Fruit fly (Drosophila melanogaster) whole organism, embryonic: ENCODE data around the gene CG34303.

Source experiments
- Ada2b ChIP-seq: fragments of 200-800 bp; sonication (Bioruptor generic); IDR thresholded peaks from 2 replicates; pipeline ENCODE4 v1.3.6; 2022; ENCODE audit warnings: missing biosample characterization, missing genetic modification characterization
- Blimp-1 ChIP-seq: fragments of 200-800 bp; sonication (Bioruptor generic); optimal IDR thresholded peaks from 3 replicates; lab custom pipeline; 2018; ENCODE audit warnings: missing biosample characterization, missing genetic modification characterization, mild to moderate bottlenecking, moderate library complexity, missing genetic modification reagents
- CG12769 ChIP-seq: fragments of 200-800 bp; sonication (Bioruptor generic); optimal IDR thresholded peaks from 2 replicates; lab custom pipeline; 2019; ENCODE audit warnings: missing biosample characterization, mild to moderate bottlenecking, missing genetic modification characterization, moderate library complexity
- CG13624 ChIP-seq: fragments of 200-800 bp; sonication (Bioruptor generic); optimal IDR thresholded peaks from 2 replicates; lab custom pipeline; 2016; ENCODE audit warnings: missing biosample characterization, missing genetic modification characterization
- CG1647 ChIP-seq: fragments of 200-800 bp; sonication (Bioruptor generic); optimal IDR thresholded peaks from 3 replicates; lab custom pipeline; 2016; ENCODE audit warnings: missing biosample characterization, missing genetic modification characterization
- CG17385 ChIP-seq: fragments of 200-800 bp; sonication (Bioruptor generic); optimal IDR thresholded peaks from 3 replicates; lab custom pipeline; 2018; ENCODE audit warnings: missing biosample characterization, mild to moderate bottlenecking, missing genetic modification characterization
- CG17612 ChIP-seq: fragments of 200-800 bp; sonication (Bioruptor generic); IDR thresholded peaks from 2 replicates; pipeline ENCODE4 v1.3.6; 2022; ENCODE audit warnings: missing biosample characterization, missing genetic modification characterization
- CG30403 ChIP-seq: fragments of 200-800 bp; sonication (Bioruptor generic); optimal IDR thresholded peaks from 3 replicates; lab custom pipeline; 2016; ENCODE audit warnings: missing biosample characterization, missing genetic modification characterization
- CG34224 ChIP-seq: fragments of 200-800 bp; sonication (Bioruptor generic); IDR thresholded peaks from 3 replicates; pipeline ENCODE4 v1.3.6; 2022; ENCODE audit warnings: missing biosample characterization, missing genetic modification characterization; ENCODE audit not compliant: partially characterized antibody
- CG3847 ChIP-seq: fragments of 200-800 bp; sonication (Bioruptor generic); IDR thresholded peaks from 2 replicates; pipeline ENCODE4 v1.3.6; 2022; ENCODE audit warnings: missing biosample characterization, missing genetic modification characterization
- CG4404 ChIP-seq: fragments of 200-800 bp; sonication (Bioruptor generic); IDR thresholded peaks from 2 replicates; pipeline ENCODE4 v1.3.6; 2022; ENCODE audit warnings: missing biosample characterization, missing genetic modification characterization
- CG4854 ChIP-seq: fragments of 200-800 bp; sonication (Bioruptor generic); optimal IDR thresholded peaks from 2 replicates; lab custom pipeline; 2016; ENCODE audit warnings: missing biosample characterization, missing genetic modification characterization, inconsistent platforms
- CG7372 ChIP-seq: fragments of 200-800 bp; sonication (Bioruptor generic); IDR thresholded peaks from 2 replicates; pipeline ENCODE4 v1.3.6; 2022; ENCODE audit warnings: missing biosample characterization, missing genetic modification characterization
- CG7987 ChIP-seq: fragments of 200-800 bp; sonication (Bioruptor generic); optimal IDR thresholded peaks from 2 replicates; lab custom pipeline; 2018; ENCODE audit warnings: missing biosample characterization, mild to moderate bottlenecking, missing genetic modification characterization, moderate library complexity
- CG8281 ChIP-seq: fragments of 200-800 bp; sonication (Bioruptor generic); optimal IDR thresholded peaks from 2 replicates; lab custom pipeline; 2018; ENCODE audit warnings: missing biosample characterization, mild to moderate bottlenecking, missing genetic modification characterization, moderate library complexity
- CG9817 ChIP-seq: fragments of 200-800 bp; sonication (Bioruptor generic); optimal IDR thresholded peaks from 2 replicates; lab custom pipeline; 2018; ENCODE audit warnings: missing biosample characterization, mild to moderate bottlenecking, missing genetic modification characterization, moderate library complexity
- CHES-1-like ChIP-seq: fragments of 200-800 bp; sonication (Bioruptor generic); optimal IDR thresholded peaks from 2 replicates; lab custom pipeline; 2016; ENCODE audit warnings: missing biosample characterization, missing genetic modification characterization
- Camta ChIP-seq: fragments of 200-800 bp; sonication (Bioruptor generic); optimal IDR thresholded peaks from 2 replicates; lab custom pipeline; 2016; ENCODE audit warnings: missing biosample characterization, missing genetic modification characterization
- Dip3 ChIP-seq: fragments of 200-800 bp; sonication (Bioruptor generic); optimal IDR thresholded peaks from 3 replicates; lab custom pipeline; 2016; ENCODE audit warnings: missing biosample characterization, missing genetic modification characterization
- HLH4C ChIP-seq: fragments of 200-800 bp; sonication (Bioruptor generic); IDR thresholded peaks from 3 replicates; pipeline ENCODE4 v1.3.6; 2022; ENCODE audit warnings: missing biosample characterization, missing genetic modification characterization; ENCODE audit not compliant: partially characterized antibody
- Hmr ChIP-seq: fragments of 200-800 bp; sonication (Bioruptor generic); optimal IDR thresholded peaks from 3 replicates; lab custom pipeline; 2017; ENCODE audit warnings: mild to moderate bottlenecking, missing biosample characterization, missing genetic modification reagents, missing genetic modification characterization
- MTF-1 ChIP-seq: fragments of 200-800 bp; sonication (Bioruptor generic); optimal IDR thresholded peaks from 2 replicates; lab custom pipeline; 2018; ENCODE audit warnings: missing biosample characterization, mild to moderate bottlenecking, missing genetic modification characterization, borderline replicate concordance
- Mrtf ChIP-seq: fragments of 200-800 bp; sonication (Bioruptor generic); IDR thresholded peaks from 3 replicates; pipeline ENCODE4 v1.3.6; 2022; ENCODE audit warnings: missing biosample characterization, missing genetic modification characterization
- Poxn ChIP-seq: fragments of 200-800 bp; sonication (Bioruptor generic); IDR thresholded peaks from 2 replicates; pipeline ENCODE4 v1.3.6; 2022; ENCODE audit warnings: missing biosample characterization, missing genetic modification characterization
- Rfx ChIP-seq: fragments of 200-800 bp; sonication (Bioruptor generic); IDR thresholded peaks from 2 replicates; pipeline ENCODE4 v1.3.6; 2022; ENCODE audit warnings: missing biosample characterization, missing genetic modification characterization
- Sox102F ChIP-seq: fragments of 200-800 bp; sonication (Bioruptor generic); optimal IDR thresholded peaks from 2 replicates; lab custom pipeline; 2018; ENCODE audit warnings: missing biosample characterization, mild to moderate bottlenecking, missing genetic modification characterization, moderate library complexity
- Stat92E ChIP-seq, 3 experiments: fragments of >200 bp in 2 of 3; fragments of 200-800 bp in 1 of 3; sonication (Bioruptor generic) in 1 of 3; optimal IDR thresholded peaks; 2 replicates each; lab custom pipeline; 2017 to 2019; ENCODE audit warnings: missing biosample characterization in 3 of 3, missing genetic modification characterization in 3 of 3, mild to moderate bottlenecking in 1 of 3, moderate library complexity in 1 of 3
- amos ChIP-seq: fragments of 200-800 bp; sonication (Bioruptor generic); IDR thresholded peaks from 2 replicates; pipeline ENCODE4 v1.3.6; 2022; ENCODE audit warnings: missing biosample characterization, missing genetic modification characterization; ENCODE audit not compliant: partially characterized antibody
- ara ChIP-seq: fragments of 200-800 bp; sonication (Bioruptor generic); IDR thresholded peaks from 2 replicates; pipeline ENCODE4 v1.3.6; 2022; ENCODE audit warnings: missing biosample characterization, missing genetic modification characterization
- chif ChIP-seq, 2 experiments: fragments of 200-800 bp; sonication (Bioruptor generic); optimal IDR thresholded peaks; 3 replicates each; lab custom pipeline; 2016; ENCODE audit warnings: missing biosample characterization in 2 of 2, missing genetic modification characterization in 2 of 2
- dan ChIP-seq: fragments of 200-800 bp; sonication (Bioruptor generic); IDR thresholded peaks from 2 replicates; pipeline ENCODE4 v1.3.6; 2022; ENCODE audit warnings: missing biosample characterization, missing genetic modification characterization
- danr ChIP-seq: fragments of 200-800 bp; sonication (Bioruptor generic); IDR thresholded peaks from 2 replicates; pipeline ENCODE4 v1.3.6; 2022; ENCODE audit warnings: missing biosample characterization, missing genetic modification characterization
- dimm ChIP-seq: fragments of 200-800 bp; sonication (Bioruptor generic); IDR thresholded peaks from 2 replicates; pipeline ENCODE4 v1.3.6; 2022; ENCODE audit warnings: missing biosample characterization, missing genetic modification characterization
- eve ChIP-seq, 2 experiments: fragments of >200 bp; optimal IDR thresholded peaks; 2 replicates each; lab custom pipeline; 2017; ENCODE audit warnings: missing biosample characterization in 2 of 2, missing genetic modification characterization in 2 of 2
- gsb ChIP-seq: fragments of 200-800 bp; sonication (Bioruptor generic); IDR thresholded peaks from 2 replicates; pipeline ENCODE4 v1.3.6; 2022; ENCODE audit warnings: missing biosample characterization, missing genetic modification characterization
- inv ChIP-seq: fragments of 200-800 bp; sonication (Bioruptor generic); IDR thresholded peaks from 2 replicates; pipeline ENCODE4 v1.3.6; 2022; ENCODE audit warnings: missing biosample characterization, missing genetic modification characterization; ENCODE audit not compliant: partially characterized antibody
- pho ChIP-seq: fragments of 200-800 bp; sonication (Bioruptor generic); optimal IDR thresholded peaks from 2 replicates; lab custom pipeline; 2016; ENCODE audit warnings: missing biosample characterization, missing genetic modification characterization
- run ChIP-seq: fragments of 200-800 bp; sonication (Bioruptor generic); optimal IDR thresholded peaks from 3 replicates; lab custom pipeline; 2018; ENCODE audit warnings: missing biosample characterization, mild to moderate bottlenecking, missing genetic modification characterization
- sens ChIP-seq: fragments of 200-800 bp; sonication (Bioruptor generic); peaks from one replicate; lab custom pipeline; 2016; ENCODE audit warnings: missing biosample characterization, missing genetic modification characterization
- sens-2 ChIP-seq: fragments of 200-800 bp; sonication (Bioruptor generic); IDR thresholded peaks from 2 replicates; pipeline ENCODE4 v1.3.6; 2022; ENCODE audit warnings: missing biosample characterization, missing genetic modification characterization
- slou ChIP-seq: fragments of 200-800 bp; sonication (Bioruptor generic); optimal IDR thresholded peaks from 3 replicates; lab custom pipeline; 2016; ENCODE audit warnings: missing biosample characterization, missing genetic modification characterization
- tap ChIP-seq: fragments of 200-800 bp; optimal IDR thresholded peaks from 3 replicates; lab custom pipeline; 2019; ENCODE audit warnings: missing biosample characterization, mild to moderate bottlenecking, missing genetic modification characterization, moderate library complexity
- tll ChIP-seq, 2 experiments: fragments of 200-800 bp in 1 of 2; fragments of >200 bp in 1 of 2; sonication (Bioruptor generic) in 1 of 2; optimal IDR thresholded peaks; 2 replicates each; lab custom pipeline; 2017 to 2019; ENCODE audit warnings: missing biosample characterization in 2 of 2, missing genetic modification characterization in 2 of 2, mild to moderate bottlenecking in 1 of 2, moderate library complexity in 1 of 2
- tna ChIP-seq: fragments of 200-800 bp; sonication (Bioruptor generic); IDR thresholded peaks from 2 replicates; pipeline ENCODE4 v1.3.6; 2022; ENCODE audit warnings: missing biosample characterization, missing genetic modification characterization; ENCODE audit not compliant: partially characterized antibody
- unc-4 ChIP-seq: fragments of 200-800 bp; sonication (Bioruptor generic); IDR thresholded peaks from 2 replicates; pipeline ENCODE4 v1.3.6; 2022; ENCODE audit warnings: missing biosample characterization, missing genetic modification characterization; ENCODE audit not compliant: partially characterized antibody
- wdn ChIP-seq: fragments of 200-800 bp; sonication (Bioruptor generic); IDR thresholded peaks from 2 replicates; pipeline ENCODE4 v1.3.6; 2022; ENCODE audit warnings: missing biosample characterization, missing genetic modification characterization
- wek ChIP-seq: fragments of 200-800 bp; sonication (Bioruptor generic); optimal IDR thresholded peaks from 3 replicates; lab custom pipeline; 2018; ENCODE audit warnings: missing biosample characterization, mild to moderate bottlenecking, missing genetic modification characterization, moderate library complexity
- zen ChIP-seq: fragments of 200-800 bp; sonication (Bioruptor generic); optimal IDR thresholded peaks from 3 replicates; lab custom pipeline; 2018; ENCODE audit warnings: missing biosample characterization, mild to moderate bottlenecking, missing genetic modification characterization, moderate library complexity
- zen2 ChIP-seq: fragments of 200-800 bp; sonication (Bioruptor generic); IDR thresholded peaks from 3 replicates; pipeline ENCODE4 v1.3.6; 2022; ENCODE audit warnings: missing biosample characterization, missing genetic modification characterization; ENCODE audit not compliant: partially characterized antibody

CG34303 gene

DNA sequence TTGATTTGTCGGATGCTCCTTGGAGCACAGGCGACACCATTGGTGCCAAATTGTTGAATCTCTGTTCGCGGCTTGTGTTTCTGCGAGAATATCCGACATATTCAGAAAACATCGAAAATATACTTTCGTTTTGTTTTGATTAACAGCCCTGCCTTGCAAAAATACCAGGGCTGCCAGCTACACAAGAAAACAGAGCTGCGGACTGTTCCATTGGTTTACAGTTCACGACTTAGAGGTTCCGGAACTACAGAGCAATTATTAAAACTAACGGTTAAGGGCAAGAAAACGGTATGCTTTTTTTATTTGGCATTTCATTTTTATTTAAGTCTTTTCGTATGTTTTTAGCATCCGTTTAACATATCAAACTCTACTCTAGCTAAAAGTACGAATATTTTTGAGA, 9.5 kb upstream of the CG34303 start, which contains the start of gene CG6254 (continued):
- TF ChIP-seq CG34224 (GFP tag; lab: Robert Waterston, UW) (peak; percentile 16; the same call in 1 of the 3 replicates), wek (GFP tag; lab: Kevin White, UChicago) (no peak), CG1647 (GFP tag; lab: Kevin White, UChicago) (no peak), CG12769 (tag; lab: Kevin White, UChicago) (no peak), Camta (GFP tag; lab: Kevin White, UChicago) (no peak), dan (GFP tag; lab: Robert Waterston, UW) (no peak), CG4854 (peak; percentile 15), chif (GFP tag; optimal IDR thresholded peaks at IDR 0.05; lab: Kevin White, UChicago) (peak in 1 of 2 experiments; percentile 33), CG3847 (GFP tag; lab: Robert Waterston, UW) (0 out of 2 replicates have a peak, but pooled peaks have one; percentile 22), Blimp-1 (peak; percentile 61), inv (GFP tag; lab: Robert Waterston, UW) (peak; percentile 28; the same call in 1 of the 2 replicates), wdn (GFP tag; lab: Robert Waterston, UW) (no peak), Stat92E (GFP tag; optimal IDR thresholded peaks at IDR 0.05; lab: Kevin White, UChicago) (peak in 1 of 3 experiments; percentile 30), CG13624 (GFP tag; lab: Kevin White, UChicago) (peak; percentile 13), sens (GFP tag; lab: Kevin White, UChicago) (peak; percentile 58), tll (GFP tag; optimal IDR thresholded peaks at IDR 0.05; lab: Kevin White, UChicago) (no peak), CHES-1-like (GFP tag; lab: Kevin White, UChicago) (peak; percentile 67), zen (tag; lab: Kevin White, UChicago) (peak; percentile 37), Dip3 (GFP tag; lab: Kevin White, UChicago) (peak; percentile 24), gsb (no peak), slou (GFP tag; lab: Kevin White, UChicago) (no peak), pho (GFP tag; lab: Kevin White, UChicago) (peak; percentile 43), CG8281 (tag; lab: Kevin White, UChicago) (no peak), CG7987 (GFP tag; lab: Kevin White, UChicago) (no peak), CG17385 (no peak), Sox102F (no peak), Rfx (GFP tag; lab: Robert Waterston, UW) (peak; percentile 79), sens-2 (GFP tag; lab: Robert Waterston, UW) (0 out of 2 replicates have a peak, but pooled peaks have one; percentile 14), CG9817 (peak; percentile 32), Mrtf (0 out of 3 replicates have a peak, but pooled peaks have one; percentile 27), Ada2b (0 out of 2 replicates have a peak, but pooled peaks have one; percentile 8), tna (GFP tag; lab: Robert Waterston, UW) (0 out of 2 replicates have a peak, but pooled peaks have one; percentile 41), CG17612 (GFP tag; lab: Robert Waterston, UW) (no peak), amos (GFP tag; lab: Robert Waterston, UW) (peak; percentile 57; the same call in 1 of the 2 replicates), CG4404 (GFP tag; lab: Robert Waterston, UW) (no peak), ara (GFP tag; lab: Robert Waterston, UW) (no peak), run (no peak), unc-4 (GFP tag; lab: Robert Waterston, UW) (0 out of 2 replicates have a peak, but pooled peaks have one; percentile 30), CG30403 (GFP tag; lab: Kevin White, UChicago) (peak; percentile 59), MTF-1 (GFP tag; lab: Kevin White, UChicago) (no peak), tap (tag; lab: Kevin White, UChicago) (no peak), HLH4C (no peak; the same call in 1 of the 3 replicates), CG7372 (GFP tag; lab: Robert Waterston, UW) (peak; percentile 35; the same call in 1 of the 2 replicates), zen2 (GFP tag; lab: Robert Waterston, UW) (0 out of 3 replicates have a peak, but pooled peaks have one; percentile 24), dimm (GFP tag; lab: Robert Waterston, UW) (no peak), eve (GFP tag; optimal IDR thresholded peaks at IDR 0.05; lab: Kevin White, UChicago) (no peak), Hmr (GFP tag; lab: Kevin White, UChicago) (no peak), danr (GFP tag; lab: Robert Waterston, UW) (no peak), Poxn (GFP tag; lab: Robert Waterston, UW) (no peak)
